Worm (Caenorhabditis elegans) whole organism, L3 larva: ENCODE data around the gene josd-1.
A peak's percentile ranks its signal among the peaks of the same experiment; 100 is the strongest.

Source experiments
- aly-2 ChIP-seq: fragments of 150-350 bp; optimal IDR thresholded peaks from 2 replicates; lab custom pipeline; 2014; ENCODE audit warnings: missing biosample characterization, missing genetic modification characterization
- ama-1 ChIP-seq: fragments of 150-350 bp; optimal IDR thresholded peaks from 2 replicates; lab custom pipeline; 2018
- ceh-16 ChIP-seq: sonication (generic microtip); optimal IDR thresholded peaks from 2 replicates; lab custom pipeline; 2017; ENCODE audit warnings: missing biosample characterization, missing genetic modification characterization
- ceh-28 ChIP-seq: fragments of 150-350 bp; optimal IDR thresholded peaks from 2 replicates; lab custom pipeline; 2014; ENCODE audit warnings: missing biosample characterization, missing genetic modification reagents, missing genetic modification characterization
- ceh-9 ChIP-seq: sonication (generic microtip); optimal IDR thresholded peaks from 2 replicates; lab custom pipeline; 2018; ENCODE audit warnings: missing biosample characterization, missing genetic modification characterization
- daf-12 ChIP-seq: fragments of 150-350 bp; optimal IDR thresholded peaks from 2 replicates; lab custom pipeline; 2014; ENCODE audit warnings: missing biosample characterization, missing genetic modification reagents, missing genetic modification characterization
- egl-27 ChIP-seq: sonication (generic microtip); optimal IDR thresholded peaks from 4 replicates; lab custom pipeline; 2017; ENCODE audit warnings: missing biosample characterization, missing genetic modification reagents, missing genetic modification characterization
- egl-5 ChIP-seq: fragments of 150-350 bp; optimal IDR thresholded peaks from 2 replicates; lab custom pipeline; 2017; ENCODE audit warnings: missing biosample characterization, missing genetic modification reagents, missing genetic modification characterization, inconsistent platforms
- elt-1 ChIP-seq: fragments of 150-350 bp; optimal IDR thresholded peaks from 2 replicates; lab custom pipeline; 2014; ENCODE audit warnings: missing biosample characterization, missing genetic modification characterization
- elt-2 ChIP-seq: sonication (generic microtip); optimal IDR thresholded peaks from 2 replicates; lab custom pipeline; 2016; ENCODE audit warnings: missing genetic modification reagents, mild to moderate bottlenecking, missing genetic modification characterization, missing compliant biosample characterization
- elt-3 ChIP-seq, 3 experiments: fragments of 150-350 bp in 1 of 3; sonication (generic microtip) in 2 of 3; optimal IDR thresholded peaks; 2 replicates in 2 of 3; 4 replicates in 1 of 3; lab custom pipeline; 2014 to 2017; ENCODE audit warnings: missing biosample characterization in 3 of 3, missing genetic modification characterization in 3 of 3
- fkh-10 ChIP-seq: sonication (generic microtip); optimal IDR thresholded peaks from 2 replicates; lab custom pipeline; 2017; ENCODE audit warnings: missing biosample characterization, missing genetic modification reagents, missing genetic modification characterization
- fkh-2 ChIP-seq: fragments of 150-350 bp; optimal IDR thresholded peaks from 2 replicates; lab custom pipeline; 2014; ENCODE audit warnings: missing biosample characterization, missing genetic modification reagents, missing genetic modification characterization
- hmg-11 ChIP-seq: sonication (generic microtip); optimal IDR thresholded peaks from 2 replicates; lab custom pipeline; 2016; ENCODE audit warnings: missing genetic modification characterization, missing compliant biosample characterization
- jun-1 ChIP-seq: fragments of 150-350 bp; optimal IDR thresholded peaks from 2 replicates; lab custom pipeline; 2014; ENCODE audit warnings: missing biosample characterization, missing genetic modification reagents, missing genetic modification characterization
- lin-15B ChIP-seq: fragments of 150-350 bp; optimal IDR thresholded peaks from 2 replicates; lab custom pipeline; 2014; ENCODE audit warnings: missing biosample characterization, missing genetic modification characterization
- lin-39 ChIP-seq: fragments of 150-350 bp; optimal IDR thresholded peaks from 2 replicates; lab custom pipeline; 2018; ENCODE audit warnings: missing biosample characterization, missing genetic modification reagents, missing genetic modification characterization
- lsy-12 ChIP-seq: sonication (generic microtip); optimal IDR thresholded peaks from 2 replicates; lab custom pipeline; 2016; ENCODE audit warnings: mild to moderate bottlenecking, missing genetic modification characterization, missing compliant biosample characterization
- mml-1 ChIP-seq: fragments of 150-350 bp; sonication (generic microtip); optimal IDR thresholded peaks from 3 replicates; lab custom pipeline; 2014; ENCODE audit warnings: missing biosample characterization, missing genetic modification characterization
- nfya-1 ChIP-seq: sonication (generic microtip); optimal IDR thresholded peaks from 2 replicates; lab custom pipeline; 2017; ENCODE audit warnings: missing genetic modification characterization, mild to moderate bottlenecking, missing compliant biosample characterization, antibody characterized with exemption, moderate library complexity; ENCODE audit not compliant: insufficient read depth
- nhr-11 ChIP-seq: fragments of 150-350 bp; optimal IDR thresholded peaks from 2 replicates; lab custom pipeline; 2014; ENCODE audit warnings: missing biosample characterization, missing genetic modification characterization
- nhr-23 ChIP-seq: fragments of 150-350 bp; optimal IDR thresholded peaks from 2 replicates; lab custom pipeline; 2014; ENCODE audit warnings: missing biosample characterization, missing genetic modification reagents, missing genetic modification characterization
- nhr-237 ChIP-seq: fragments of 150-350 bp; optimal IDR thresholded peaks from 2 replicates; lab custom pipeline; 2014; ENCODE audit warnings: missing biosample characterization, missing genetic modification characterization
- nhr-25 ChIP-seq: sonication (generic microtip); optimal IDR thresholded peaks from 2 replicates; lab custom pipeline; 2017; ENCODE audit warnings: missing biosample characterization, missing genetic modification characterization
- nhr-43 ChIP-seq: sonication (generic microtip); optimal IDR thresholded peaks from 2 replicates; lab custom pipeline; 2016; ENCODE audit warnings: mild to moderate bottlenecking, missing genetic modification characterization, missing compliant biosample characterization; ENCODE audit not compliant: poor library complexity, severe bottlenecking
- nhr-67 ChIP-seq: fragments of 150-350 bp; optimal IDR thresholded peaks from 2 replicates; lab custom pipeline; 2014; ENCODE audit warnings: missing biosample characterization, missing genetic modification characterization
- nhr-76 ChIP-seq: fragments of 150-350 bp; sonication (generic microtip); optimal IDR thresholded peaks from 5 replicates; lab custom pipeline; 2014; ENCODE audit warnings: missing biosample characterization, missing genetic modification characterization
- nhr-77 ChIP-seq: fragments of 150-350 bp; optimal IDR thresholded peaks from 2 replicates; lab custom pipeline; 2014; ENCODE audit warnings: missing biosample characterization, missing genetic modification characterization
- pha-4 ChIP-seq: fragments of 150-350 bp; optimal IDR thresholded peaks from 2 replicates; lab custom pipeline; 2014; ENCODE audit warnings: missing biosample characterization, missing genetic modification reagents, missing genetic modification characterization
- sea-2 ChIP-seq: fragments of 150-350 bp; sonication (generic microtip); optimal IDR thresholded peaks from 4 replicates; lab custom pipeline; 2014; ENCODE audit warnings: missing biosample characterization, missing genetic modification reagents, missing genetic modification characterization
- skn-1 ChIP-seq: fragments of 150-350 bp; optimal IDR thresholded peaks from 2 replicates; lab custom pipeline; 2014; ENCODE audit warnings: missing biosample characterization, missing genetic modification characterization
- snpc-4 ChIP-seq: fragments of 150-350 bp; optimal IDR thresholded peaks from 2 replicates; lab custom pipeline; 2014; ENCODE audit warnings: missing biosample characterization, missing genetic modification characterization
- ztf-4 ChIP-seq: fragments of 150-350 bp; optimal IDR thresholded peaks from 2 replicates; lab custom pipeline; 2014; ENCODE audit warnings: missing biosample characterization, missing genetic modification characterization

Gene josd-1

ce11 chrIII:2805084-2805483 is 31.4 kb upstream of the josd-1 start, which contains the start of gene Y71H2AM.3:
Y71H2AM.3 (plus strand) TSS chrIII:2805430.
- TF ChIP-seq jun-1 (tag; lab: Kevin White, UChicago) = peak; percentile 3
- TF ChIP-seq pha-4 (tag; lab: Kevin White, UChicago) = peak; percentile 56
- TF ChIP-seq nhr-237 = no peak
- peak; percentile 76 for TF ChIP-seq lin-15B (tag; lab: Kevin White, UChicago)
- no peak for TF ChIP-seq snpc-4 (tag; lab: Kevin White, UChicago)
- TF ChIP-seq ama-1 (lab: Kevin White, UChicago) = peak; percentile 68
- peak; percentile 4 for TF ChIP-seq ceh-28
- peak; percentile 26 for TF ChIP-seq nhr-23 (tag; lab: Kevin White, UChicago)
- TF ChIP-seq nfya-1 (tag; lab: Kevin White, UChicago) = peak; percentile 52
- TF ChIP-seq nhr-11 (tag; lab: Kevin White, UChicago) = no peak

DNA sequence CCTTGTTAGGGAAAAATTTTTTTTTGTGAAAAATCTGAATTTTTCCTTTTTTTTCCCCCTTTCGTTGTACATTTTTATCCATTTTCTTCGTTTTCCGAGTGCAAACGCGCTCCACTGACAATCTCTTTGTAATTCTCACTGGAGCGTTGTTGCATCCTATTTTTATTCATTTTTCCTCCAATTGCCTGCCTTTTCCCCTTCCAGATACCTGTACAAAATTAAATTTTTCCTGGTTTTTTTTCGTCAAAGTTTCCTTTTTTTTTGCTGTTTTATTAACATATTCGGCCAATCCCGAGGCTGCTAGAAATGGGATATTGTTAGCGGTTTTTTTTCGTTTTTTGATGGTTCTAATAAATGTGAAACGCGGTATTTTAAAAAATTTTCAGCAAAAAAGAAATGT is 25.0 kb upstream of the josd-1 start:
- TF ChIP-seq aly-2 (peak; percentile 38), nhr-43 (tag; lab: Kevin White, UChicago) (peak; percentile 14), skn-1 (tag; lab: Kevin White, UChicago) (no peak), elt-2 (tag; lab: Kevin White, UChicago) (peak; percentile 3)

ce11 chrIII:2814919-2815554 is 21.4 kb upstream of the josd-1 start, which contains the start of gene tufm-1:
tufm-1 (minus strand) TSS chrIII:2814969.
- TF ChIP-seq hmg-11 (tag; lab: Kevin White, UChicago) = peak; percentile 61
- TF ChIP-seq lin-15B (tag; lab: Kevin White, UChicago) = peak; percentile 76
- TF ChIP-seq ztf-4 (tag; lab: Kevin White, UChicago) = no peak
- peak; percentile 23 for TF ChIP-seq skn-1 (tag; lab: Kevin White, UChicago)
- no peak for TF ChIP-seq sea-2 (GFP tag; lab: Kevin White, UChicago)
- no peak for TF ChIP-seq nhr-11 (tag; lab: Kevin White, UChicago)
- TF ChIP-seq nhr-23 (tag; lab: Kevin White, UChicago) = no peak
- TF ChIP-seq egl-5 = peak; percentile 37
- peak; percentile 48 for TF ChIP-seq elt-2 (tag; lab: Kevin White, UChicago)
- TF ChIP-seq fkh-10 (GFP tag; lab: Kevin White, UChicago) = no peak
- no peak for TF ChIP-seq mml-1 (tag; lab: Kevin White, UChicago)
- no peak for TF ChIP-seq daf-12 (tag; lab: Kevin White, UChicago)
- TF ChIP-seq lin-39 = peak; percentile 18
- peak; percentile 36 for TF ChIP-seq ceh-28
- peak; percentile 90 for TF ChIP-seq nfya-1 (tag; lab: Kevin White, UChicago)
- TF ChIP-seq nhr-43 (tag; lab: Kevin White, UChicago) = no peak
- peak; percentile 74 for TF ChIP-seq pha-4 (tag; lab: Kevin White, UChicago)

DNA sequence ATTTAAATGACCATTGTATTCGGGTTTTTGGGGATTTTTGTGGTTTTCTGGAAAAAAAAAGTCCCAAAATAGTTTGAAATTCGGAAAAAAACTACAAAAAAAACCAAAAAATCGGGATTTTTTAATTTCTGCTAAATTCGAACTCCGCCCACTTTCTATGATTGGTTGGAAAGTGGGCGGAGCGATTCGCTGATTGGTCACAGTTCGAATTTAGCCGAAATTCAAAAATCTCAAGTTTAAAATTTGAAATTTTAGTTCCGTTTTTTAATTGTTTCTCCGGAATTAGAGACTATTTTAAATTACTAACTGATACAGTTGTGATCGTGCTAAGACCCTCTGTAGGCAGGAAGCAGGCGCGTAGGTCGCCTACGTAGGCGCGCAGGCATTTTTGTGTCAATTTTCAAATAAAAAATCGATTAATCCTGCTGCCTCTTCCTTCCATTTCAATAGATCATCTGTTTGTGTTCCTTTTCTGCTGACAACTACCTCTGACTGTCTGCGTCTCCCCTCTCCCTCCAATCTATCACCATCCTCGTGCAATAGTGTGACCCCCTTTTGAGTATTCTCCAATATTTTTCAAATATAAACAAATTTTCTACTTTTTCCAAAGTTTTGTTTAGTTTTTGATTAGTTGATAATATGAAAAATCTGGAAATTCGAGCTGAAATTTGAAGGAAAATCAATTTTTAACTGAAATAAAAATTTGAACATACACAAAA is 20.1 kb upstream of the josd-1 start:
- TF ChIP-seq nhr-23 (tag; lab: Kevin White, UChicago) (peak; percentile 0), lsy-12 (tag; lab: Kevin White, UChicago) (no peak), nfya-1 (tag; lab: Kevin White, UChicago) (peak; percentile 93), pha-4 (tag; lab: Kevin White, UChicago) (peak; percentile 48)

DNA sequence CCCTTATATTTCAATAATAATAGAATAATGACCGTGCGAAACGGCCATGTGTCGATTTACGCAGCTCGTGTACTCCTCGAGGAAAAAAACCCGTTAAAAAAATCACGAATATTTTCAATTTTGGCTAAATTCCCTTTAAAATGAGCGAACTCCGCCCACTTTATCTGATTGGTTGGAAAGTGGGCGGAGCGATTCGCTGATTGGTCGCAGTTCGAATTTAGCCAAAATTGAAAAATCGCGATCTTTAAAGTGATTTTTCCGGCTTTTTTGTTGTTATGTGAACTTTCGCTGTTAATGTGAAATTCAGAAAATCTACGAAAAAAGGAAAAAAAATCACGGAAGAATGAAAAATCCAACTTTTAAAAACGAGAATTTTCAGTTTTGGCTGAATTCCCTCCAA is 18.6 kb upstream of the josd-1 start:
- no peak for TF ChIP-seq snpc-4 (tag; lab: Kevin White, UChicago)
- TF ChIP-seq ceh-9 = no peak
- TF ChIP-seq nfya-1 (tag; lab: Kevin White, UChicago) = peak; percentile 77
- TF ChIP-seq nhr-76 = no peak

ce11 chrIII:2818980-2819379 is 17.5 kb upstream of the josd-1 start, which contains the start of gene pipp-4P:
pipp-4P (plus strand) TSS chrIII:2819280.
- no peak for TF ChIP-seq ceh-16 (tag; lab: Kevin White, UChicago)
- no peak for TF ChIP-seq lin-15B (tag; lab: Kevin White, UChicago)
- TF ChIP-seq nhr-43 (tag; lab: Kevin White, UChicago) = no peak
- no peak for TF ChIP-seq fkh-10 (GFP tag; lab: Kevin White, UChicago)
- no peak for TF ChIP-seq elt-3 (tag; optimal IDR thresholded peaks at IDR 0.05; lab: Kevin White, UChicago)
- no peak for TF ChIP-seq elt-1 (tag; lab: Kevin White, UChicago)
- TF ChIP-seq egl-27 (tag; lab: Kevin White, UChicago) = no peak
- no peak for TF ChIP-seq nhr-77 (tag; lab: Kevin White, UChicago)
- TF ChIP-seq lsy-12 (tag; lab: Kevin White, UChicago) = no peak
- no peak for TF ChIP-seq elt-2 (tag; lab: Kevin White, UChicago)
- no peak for TF ChIP-seq nhr-25 (tag; lab: Kevin White, UChicago)
- no peak for TF ChIP-seq fkh-2 (tag; lab: Kevin White, UChicago)
- no peak for TF ChIP-seq nhr-67 (tag; lab: Kevin White, UChicago)
- TF ChIP-seq ztf-4 (tag; lab: Kevin White, UChicago) = no peak
